Worm (Caenorhabditis elegans) whole organism, L2 larva: ENCODE data around the gene F56B3.9.

Experiments
- C34F6.9 ChIP-seq: fragments of 150-350 bp; optimal IDR thresholded peaks from 2 replicates; lab custom pipeline; 2014; ENCODE audit warnings: missing biosample characterization, missing genetic modification characterization
- R02D3.7 ChIP-seq: fragments of 150-350 bp; optimal IDR thresholded peaks from 2 replicates; lab custom pipeline; 2014; ENCODE audit warnings: missing biosample characterization, missing genetic modification characterization
- Y55F3AM.14 ChIP-seq: fragments of 200-800 bp; sonication (Bioruptor generic); optimal IDR thresholded peaks from 2 replicates; lab custom pipeline; 2018; ENCODE audit warnings: mild to moderate bottlenecking, missing genetic modification characterization, missing compliant biosample characterization
- ZK546.5 ChIP-seq: sonication (generic microtip); optimal IDR thresholded peaks from 2 replicates; lab custom pipeline; 2017; ENCODE audit warnings: missing biosample characterization, missing genetic modification characterization
- alr-1 ChIP-seq: fragments of 150-350 bp; optimal IDR thresholded peaks from 2 replicates; lab custom pipeline; 2014; ENCODE audit warnings: missing biosample characterization, missing genetic modification characterization
- ama-1 ChIP-seq: fragments of 150-350 bp; optimal IDR thresholded peaks from 2 replicates; lab custom pipeline; 2018; ENCODE audit warnings: inconsistent platforms
- blmp-1 ChIP-seq: sonication (generic microtip); optimal IDR thresholded peaks from 2 replicates; lab custom pipeline; 2017; ENCODE audit warnings: missing genetic modification characterization, mild to moderate bottlenecking, missing compliant biosample characterization, antibody characterized with exemption, moderate library complexity; ENCODE audit not compliant: insufficient read depth
- ceh-16 ChIP-seq: fragments of 150-350 bp; optimal IDR thresholded peaks from 2 replicates; lab custom pipeline; 2014; ENCODE audit warnings: missing biosample characterization, missing genetic modification characterization
- ceh-82 ChIP-seq: fragments of 150-350 bp; optimal IDR thresholded peaks from 2 replicates; lab custom pipeline; 2014; ENCODE audit warnings: missing biosample characterization, missing genetic modification characterization
- crh-2 ChIP-seq: sonication (generic microtip); optimal IDR thresholded peaks from 2 replicates; lab custom pipeline; 2017; ENCODE audit warnings: missing biosample characterization, missing genetic modification characterization
- dmd-4 ChIP-seq: sonication (generic microtip); optimal IDR thresholded peaks from 2 replicates; lab custom pipeline; 2017; ENCODE audit warnings: missing biosample characterization, missing genetic modification characterization
- elt-1 ChIP-seq: fragments of 150-350 bp; optimal IDR thresholded peaks from 2 replicates; lab custom pipeline; 2014; ENCODE audit warnings: missing biosample characterization, missing genetic modification characterization
- elt-3 ChIP-seq: sonication (generic microtip); optimal IDR thresholded peaks from 2 replicates; lab custom pipeline; 2017; ENCODE audit warnings: missing biosample characterization, missing genetic modification characterization
- fos-1 ChIP-seq: fragments of 150-350 bp; optimal IDR thresholded peaks from 2 replicates; lab custom pipeline; 2014; ENCODE audit warnings: missing biosample characterization, missing genetic modification characterization
- gmeb-1 ChIP-seq: fragments of 150-350 bp; optimal IDR thresholded peaks from 2 replicates; lab custom pipeline; 2014; ENCODE audit warnings: missing biosample characterization, missing genetic modification characterization
- lin-11 ChIP-seq: fragments of 150-350 bp; sonication (generic microtip); optimal IDR thresholded peaks from 2 replicates; lab custom pipeline; 2014; ENCODE audit warnings: missing biosample characterization, missing genetic modification characterization, inconsistent platforms, mixed read lengths
- lin-13 ChIP-seq: fragments of 150-350 bp; optimal IDR thresholded peaks from 2 replicates; lab custom pipeline; 2014; ENCODE audit warnings: missing biosample characterization, missing genetic modification reagents, missing genetic modification characterization
- lin-39 ChIP-seq: fragments of 150-350 bp; optimal IDR thresholded peaks from 2 replicates; lab custom pipeline; 2014; ENCODE audit warnings: missing biosample characterization, missing genetic modification reagents, missing genetic modification characterization
- lsy-2 ChIP-seq, 2 experiments: fragments of 150-350 bp in 1 of 2; sonication (generic microtip) in 1 of 2; optimal IDR thresholded peaks; 2 replicates each; lab custom pipeline; 2014 to 2017; ENCODE audit warnings: missing biosample characterization in 2 of 2, missing genetic modification characterization in 2 of 2
- mbf-1 ChIP-seq: sonication (generic microtip); optimal IDR thresholded peaks from 2 replicates; lab custom pipeline; 2017; ENCODE audit warnings: missing biosample characterization, missing genetic modification characterization
- mdl-1 ChIP-seq, 2 experiments: fragments of 150-350 bp in 1 of 2; sonication (generic microtip) in 1 of 2; optimal IDR thresholded peaks; 2 replicates each; lab custom pipeline; 2017; ENCODE audit warnings: missing biosample characterization in 2 of 2, missing genetic modification characterization in 2 of 2
- nhr-10 ChIP-seq: sonication (generic microtip); optimal IDR thresholded peaks from 2 replicates; lab custom pipeline; 2017; ENCODE audit warnings: missing biosample characterization, missing genetic modification characterization
- nhr-11 ChIP-seq: fragments of 150-350 bp; optimal IDR thresholded peaks from 2 replicates; lab custom pipeline; 2014; ENCODE audit warnings: missing biosample characterization, missing genetic modification characterization
- nhr-12 ChIP-seq: fragments of 150-350 bp; optimal IDR thresholded peaks from 2 replicates; lab custom pipeline; 2014; ENCODE audit warnings: missing biosample characterization, missing genetic modification characterization
- nhr-21 ChIP-seq: fragments of 150-350 bp; optimal IDR thresholded peaks from 2 replicates; lab custom pipeline; 2014; ENCODE audit warnings: missing biosample characterization, missing genetic modification characterization
- nhr-23 ChIP-seq: fragments of 150-350 bp; optimal IDR thresholded peaks from 2 replicates; lab custom pipeline; 2014; ENCODE audit warnings: missing biosample characterization, missing genetic modification reagents, missing genetic modification characterization
- nhr-237 ChIP-seq: fragments of 150-350 bp; optimal IDR thresholded peaks from 2 replicates; lab custom pipeline; 2014; ENCODE audit warnings: missing biosample characterization, missing genetic modification characterization
- nhr-25 ChIP-seq: fragments of 150-350 bp; sonication (generic microtip); optimal IDR thresholded peaks from 3 replicates; lab custom pipeline; 2014; ENCODE audit warnings: missing biosample characterization, missing genetic modification characterization
- peb-1 ChIP-seq: fragments of 150-350 bp; optimal IDR thresholded peaks from 2 replicates; lab custom pipeline; 2014; ENCODE audit warnings: missing biosample characterization, missing genetic modification characterization
- sem-4 ChIP-seq: fragments of 150-350 bp; optimal IDR thresholded peaks from 2 replicates; lab custom pipeline; 2014; ENCODE audit warnings: missing biosample characterization, missing genetic modification reagents, missing genetic modification characterization
- sma-3 ChIP-seq: sonication (generic microtip); optimal IDR thresholded peaks from 2 replicates; lab custom pipeline; 2016; ENCODE audit warnings: missing genetic modification reagents, missing genetic modification characterization, missing compliant biosample characterization
- snpc-4 ChIP-seq: fragments of 150-350 bp; optimal IDR thresholded peaks from 2 replicates; lab custom pipeline; 2014; ENCODE audit warnings: missing biosample characterization, missing genetic modification characterization
- unc-62 ChIP-seq: fragments of 150-350 bp; optimal IDR thresholded peaks from 2 replicates; lab custom pipeline; 2014; ENCODE audit warnings: missing biosample characterization, missing genetic modification reagents, missing genetic modification characterization
- ztf-11 ChIP-seq: sonication (generic microtip); optimal IDR thresholded peaks from 2 replicates; lab custom pipeline; 2017; ENCODE audit warnings: missing biosample characterization, missing genetic modification characterization
- ztf-4 ChIP-seq: fragments of 150-350 bp; optimal IDR thresholded peaks from 2 replicates; lab custom pipeline; 2014; ENCODE audit warnings: missing biosample characterization, missing genetic modification characterization

The F56B3.9 gene

ce11 chrIV:778484-778883 lies 7.3 kb downstream of the F56B3.9 start, which contains the start of gene ugt-52:
ugt-52 (plus strand) TSS chrIV:778784.
- no peak for TF ChIP-seq nhr-25
- no peak for TF ChIP-seq alr-1 (tag; lab: Kevin White, UChicago)

DNA sequence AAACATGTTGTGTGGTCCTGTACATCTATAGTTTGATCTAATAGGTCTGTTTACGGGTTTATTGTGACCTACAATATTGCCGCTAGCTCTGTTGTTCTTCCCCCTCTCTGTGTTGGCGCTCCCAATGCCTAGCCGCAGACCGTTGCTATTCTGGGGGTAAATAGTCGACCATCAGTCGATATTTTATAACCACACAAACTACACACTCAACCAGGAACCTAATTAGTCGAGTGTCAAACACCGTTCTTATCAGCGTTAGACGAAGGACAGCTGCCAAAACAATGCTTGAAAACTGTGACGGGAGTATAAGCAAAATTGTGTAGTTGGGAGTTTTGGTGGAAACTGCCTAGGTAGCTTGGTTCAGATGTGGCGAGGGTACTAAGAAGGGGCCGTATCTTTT lies 11.2 kb downstream of the F56B3.9 start:
- TF ChIP-seq snpc-4 (tag; lab: Kevin White, UChicago) (no peak), alr-1 (tag; lab: Kevin White, UChicago) (no peak), lsy-2 (tag; optimal IDR thresholded peaks at IDR 0.05; lab: Kevin White, UChicago) (no peak), nhr-10 (tag; lab: Kevin White, UChicago) (no peak), ztf-4 (tag; lab: Kevin White, UChicago) (no peak), lin-39 (tag; lab: Kevin White, UChicago) (no peak), nhr-12 (tag; lab: Kevin White, UChicago) (no peak), crh-2 (tag; lab: Kevin White, UChicago) (no peak), C34F6.9 (tag; lab: Kevin White, UChicago) (no peak), R02D3.7 (tag; lab: Kevin White, UChicago) (no peak), sem-4 (tag; lab: Kevin White, UChicago) (no peak), nhr-25 (no peak), nhr-23 (tag; lab: Kevin White, UChicago) (no peak), gmeb-1 (tag; lab: Kevin White, UChicago) (no peak), nhr-11 (tag; lab: Kevin White, UChicago) (no peak), unc-62 (GFP tag; lab: Kevin White, UChicago) (no peak), ztf-11 (no peak), sma-3 (GFP tag; lab: Kevin White, UChicago) (no peak), dmd-4 (tag; lab: Kevin White, UChicago) (no peak), lin-11 (no peak)

DNA sequence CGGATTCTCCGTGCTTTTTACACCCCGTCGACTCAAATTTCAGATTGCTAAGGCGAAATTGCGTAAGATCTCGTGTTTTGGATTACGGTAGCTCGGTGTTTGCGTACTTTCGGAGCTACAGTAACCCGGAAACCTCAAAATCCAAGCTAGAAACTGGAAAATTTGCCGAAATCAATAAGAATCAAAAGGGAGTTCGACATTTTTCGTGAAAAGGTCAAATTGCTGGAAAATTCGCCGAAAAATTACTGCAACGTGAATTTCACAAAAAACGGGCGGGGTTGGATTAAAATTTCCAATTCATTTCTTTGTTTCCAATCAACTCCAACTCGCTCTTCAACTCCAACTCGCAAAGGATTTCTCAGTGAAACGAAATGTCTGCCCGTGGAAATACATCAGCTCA lies 16.6 kb downstream of the F56B3.9 start, which contains the start of gene F56B3.6:
Gene F56B3.6, plus strand, starts transcription at position 301 of the 400 bp plus-strand sequence.
- TF ChIP-seq ceh-16 (no peak), ztf-11 (no peak), crh-2 (tag; lab: Kevin White, UChicago) (no peak), blmp-1 (tag; lab: Kevin White, UChicago) (no peak)

DNA sequence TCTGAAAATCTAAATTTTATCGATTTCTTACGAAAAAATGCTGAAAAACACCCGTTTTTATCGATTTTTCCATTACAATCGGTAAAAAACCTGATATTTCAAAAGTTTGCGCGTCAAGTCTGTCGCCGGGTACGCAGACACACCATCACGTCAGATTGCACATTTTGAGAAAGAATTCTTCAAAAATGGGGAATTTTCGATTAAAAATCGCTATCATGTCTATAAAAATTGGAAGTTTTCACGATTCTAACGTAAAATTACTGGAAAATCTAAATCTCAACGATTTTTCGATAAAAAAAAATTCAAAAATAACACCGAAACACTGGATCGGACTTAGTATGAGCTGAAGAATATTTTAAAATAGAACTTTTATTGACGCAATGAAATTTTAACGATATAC lies 23.1 kb downstream of the F56B3.9 start, which contains the start of gene F56B3.4:
Gene F56B3.4, minus strand, starts transcription at position 1 of the 400 bp plus-strand sequence.
- TF ChIP-seq crh-2 (tag; lab: Kevin White, UChicago) (no peak), mbf-1 (tag; lab: Kevin White, UChicago) (no peak), snpc-4 (tag; lab: Kevin White, UChicago) (no peak), lin-13 (GFP tag; lab: Kevin White, UChicago) (no peak), nhr-11 (tag; lab: Kevin White, UChicago) (no peak), R02D3.7 (tag; lab: Kevin White, UChicago) (no peak), C34F6.9 (tag; lab: Kevin White, UChicago) (no peak), nhr-21 (tag; lab: Kevin White, UChicago) (no peak), elt-1 (tag; lab: Kevin White, UChicago) (no peak), Y55F3AM.14 (no peak), dmd-4 (tag; lab: Kevin White, UChicago) (no peak), ama-1 (no peak), fos-1 (no peak), blmp-1 (tag; lab: Kevin White, UChicago) (no peak), nhr-237 (no peak), peb-1 (tag; lab: Kevin White, UChicago) (no peak), alr-1 (tag; lab: Kevin White, UChicago) (no peak), mdl-1 (tag; optimal IDR thresholded peaks at IDR 0.05; lab: Kevin White, UChicago) (no peak)

ce11 chrIV:795383-795872 lies 24.3 kb downstream of the F56B3.9 start, which contains the start of gene skr-18:
skr-18 (minus strand) TSS chrIV:795433.
- TF ChIP-seq elt-3 (tag; lab: Kevin White, UChicago): no peak
- TF ChIP-seq ZK546.5 (tag; lab: Kevin White, UChicago): no peak
- no peak for TF ChIP-seq fos-1
- no peak for TF ChIP-seq lin-11
- TF ChIP-seq ceh-82 (tag; lab: Kevin White, UChicago): no peak
